Worm (Caenorhabditis elegans) whole organism, L4 larva: ENCODE data around the gene osm-8.

ENCODE experiments used
- F26F4.8 ChIP-seq: fragments of 200-800 bp; sonication (Bioruptor generic); conservative IDR thresholded peaks from 2 replicates; pipeline ENCODE4 v1.3.6; 2022; ENCODE audit warnings: missing genetic modification characterization, missing compliant biosample characterization
- F37D6.2 ChIP-seq: sonication (generic microtip); optimal IDR thresholded peaks from 2 replicates; lab custom pipeline; 2016; ENCODE audit warnings: mild to moderate bottlenecking, missing genetic modification characterization, missing compliant biosample characterization
- Y48G9A.11 ChIP-seq: fragments of 200-800 bp; sonication (Bioruptor generic); IDR thresholded peaks from 2 replicates; pipeline ENCODE4 v1.3.6; 2022; ENCODE audit warnings: missing genetic modification reagents, missing genetic modification characterization, missing compliant biosample characterization
- aha-1 ChIP-seq: fragments of 150-350 bp; peaks from one replicate; lab custom pipeline; 2014; ENCODE audit warnings: missing biosample characterization, missing genetic modification characterization
- ceh-20 ChIP-seq: fragments of 200-800 bp; sonication (Bioruptor generic); IDR thresholded peaks from 2 replicates; pipeline ENCODE4 v1.3.6; 2022; ENCODE audit warnings: missing genetic modification reagents, missing genetic modification characterization, missing compliant biosample characterization
- ceh-82 ChIP-seq: sonication (generic microtip); optimal IDR thresholded peaks from 2 replicates; lab custom pipeline; 2017; ENCODE audit warnings: missing biosample characterization, missing genetic modification characterization
- cey-2 ChIP-seq: sonication (generic microtip); optimal IDR thresholded peaks from 3 replicates; lab custom pipeline; 2017; ENCODE audit warnings: missing genetic modification characterization, mild to moderate bottlenecking, missing compliant biosample characterization, antibody characterized with exemption, borderline replicate concordance; ENCODE audit not compliant: insufficient read depth
- ctbp-1 ChIP-seq: fragments of 200-800 bp; sonication (Bioruptor generic); IDR thresholded peaks from 2 replicates; pipeline ENCODE4 v1.3.6; 2022; ENCODE audit warnings: missing genetic modification reagents, missing genetic modification characterization, missing compliant biosample characterization
- daf-19 ChIP-seq: fragments of 200-800 bp; sonication (Bioruptor generic); conservative IDR thresholded peaks from 2 replicates; pipeline ENCODE4 v1.3.6; 2022; ENCODE audit warnings: missing genetic modification characterization, missing compliant biosample characterization
- daf-8 ChIP-seq: fragments of 200-800 bp; sonication (Bioruptor generic); IDR thresholded peaks from 2 replicates; pipeline ENCODE4 v1.3.6; 2022; ENCODE audit warnings: missing genetic modification characterization, missing compliant biosample characterization
- dmd-6 ChIP-seq: fragments of 200-800 bp; sonication (Bioruptor generic); IDR thresholded peaks from 2 replicates; pipeline ENCODE4 v1.3.6; 2022; ENCODE audit warnings: missing genetic modification reagents, missing genetic modification characterization, missing compliant biosample characterization
- dmd-8 ChIP-seq: fragments of 200-800 bp; sonication (Bioruptor generic); IDR thresholded peaks from 2 replicates; pipeline ENCODE4 v1.3.6; 2022; ENCODE audit warnings: missing genetic modification characterization, missing compliant biosample characterization
- dpl-1 ChIP-seq: fragments of 150-350 bp; optimal IDR thresholded peaks from 2 replicates; lab custom pipeline; 2014; ENCODE audit warnings: missing biosample characterization, missing genetic modification reagents, missing genetic modification characterization
- duxl-1 ChIP-seq: sonication (generic microtip); optimal IDR thresholded peaks from 2 replicates; lab custom pipeline; 2016; ENCODE audit warnings: mild to moderate bottlenecking, missing genetic modification characterization, moderate library complexity, missing compliant biosample characterization; ENCODE audit not compliant: poor library complexity
- egl-43 ChIP-seq: fragments of 200-800 bp; sonication (Bioruptor generic); IDR thresholded peaks from 2 replicates; pipeline ENCODE4 v1.3.6; 2022; ENCODE audit warnings: missing genetic modification reagents, missing genetic modification characterization, missing compliant biosample characterization
- fkh-10 ChIP-seq: fragments of 150-350 bp; optimal IDR thresholded peaks from 2 replicates; lab custom pipeline; 2014; ENCODE audit warnings: missing biosample characterization, missing genetic modification reagents, missing genetic modification characterization
- hlh-11 ChIP-seq: fragments of 200-800 bp; sonication (Bioruptor generic); optimal IDR thresholded peaks from 2 replicates; lab custom pipeline; 2018; ENCODE audit warnings: mild to moderate bottlenecking, missing genetic modification characterization, missing compliant biosample characterization
- hmg-1.1 ChIP-seq: fragments of 200-800 bp; sonication (Bioruptor generic); IDR thresholded peaks from 2 replicates; pipeline ENCODE4 v1.3.6; 2022; ENCODE audit warnings: missing genetic modification reagents, missing genetic modification characterization, missing compliant biosample characterization
- lin-1 ChIP-seq: fragments of 200-800 bp; sonication (Bioruptor generic); IDR thresholded peaks from 2 replicates; pipeline ENCODE4 v1.3.6; 2022; ENCODE audit warnings: missing genetic modification reagents, missing genetic modification characterization, missing compliant biosample characterization
- lin-15B ChIP-seq: fragments of 150-350 bp; sonication (generic microtip); optimal IDR thresholded peaks from 3 replicates; lab custom pipeline; 2014; ENCODE audit warnings: missing biosample characterization, missing genetic modification characterization
- lir-3 ChIP-seq: sonication (generic microtip); optimal IDR thresholded peaks from 2 replicates; lab custom pipeline; 2016; ENCODE audit warnings: mild to moderate bottlenecking, missing genetic modification characterization, missing compliant biosample characterization
- lsy-2 ChIP-seq, 2 experiments: fragments of 150-350 bp in 1 of 2; sonication (generic microtip) in 1 of 2; optimal IDR thresholded peaks; 2 replicates each; lab custom pipeline; 2014 to 2017; ENCODE audit warnings: missing biosample characterization in 2 of 2, missing genetic modification characterization in 2 of 2
- madf-5 ChIP-seq, 2 experiments: fragments of 200-800 bp; sonication (Bioruptor generic); IDR thresholded peaks; 2 replicates each; pipeline ENCODE4 v1.3.6; 2022; ENCODE audit warnings: missing compliant biosample characterization in 2 of 2, missing genetic modification characterization in 2 of 2
- mdl-1 ChIP-seq, 2 experiments: fragments of 150-350 bp in 1 of 2; sonication (generic microtip) in 1 of 2; optimal IDR thresholded peaks; 2 replicates each; lab custom pipeline; 2014 to 2017; ENCODE audit warnings: missing biosample characterization in 2 of 2, missing genetic modification characterization in 2 of 2
- mdt-29 ChIP-seq: fragments of 200-800 bp; sonication (Bioruptor generic); IDR thresholded peaks from 2 replicates; pipeline ENCODE4 v1.3.6; 2022; ENCODE audit warnings: missing genetic modification reagents, missing genetic modification characterization, missing compliant biosample characterization
- mep-1 ChIP-seq: fragments of 150-350 bp; sonication (generic microtip); optimal IDR thresholded peaks from 3 replicates; lab custom pipeline; 2014; ENCODE audit warnings: missing biosample characterization, missing genetic modification characterization
- mes-2 ChIP-seq: sonication (generic microtip); optimal IDR thresholded peaks from 2 replicates; lab custom pipeline; 2016; ENCODE audit warnings: missing genotype, mild to moderate bottlenecking, missing genetic modification characterization, missing compliant biosample characterization; ENCODE audit not compliant: poor library complexity, severe bottlenecking
- pha-4 ChIP-seq, 2 experiments: fragments of 150-350 bp in 1 of 2; fragments of 200-800 bp in 1 of 2; sonication (Bioruptor generic) in 1 of 2; IDR thresholded peaks in 1 of 2; optimal IDR thresholded peaks in 1 of 2; 2 replicates each; pipeline versions ENCODE4 v1.3.6 to Lab custom; 2014 to 2022; ENCODE audit warnings: missing genetic modification characterization in 2 of 2, missing genetic modification reagents in 2 of 2, missing biosample characterization in 1 of 2, missing compliant biosample characterization in 1 of 2
- php-3 ChIP-seq: fragments of 200-800 bp; sonication (Bioruptor generic); IDR thresholded peaks from 2 replicates; pipeline ENCODE4 v1.3.6; 2022; ENCODE audit warnings: missing genetic modification reagents, missing genetic modification characterization, missing compliant biosample characterization
- rbr-2 ChIP-seq: sonication (generic microtip); optimal IDR thresholded peaks from 2 replicates; lab custom pipeline; 2016; ENCODE audit warnings: missing genotype, missing genetic modification characterization, missing compliant biosample characterization
- saeg-2 ChIP-seq: fragments of 200-800 bp; sonication (Bioruptor generic); IDR thresholded peaks from 2 replicates; pipeline ENCODE4 v1.3.6; 2022; ENCODE audit warnings: missing genetic modification reagents, missing genetic modification characterization, missing compliant biosample characterization
- set-16 ChIP-seq: fragments of 200-800 bp; sonication (Bioruptor generic); IDR thresholded peaks from 2 replicates; pipeline ENCODE4 v1.3.6; 2022; ENCODE audit warnings: missing genetic modification reagents, missing genetic modification characterization, missing compliant biosample characterization
- snpc-4 ChIP-seq: fragments of 150-350 bp; optimal IDR thresholded peaks from 2 replicates; lab custom pipeline; 2014; ENCODE audit warnings: missing biosample characterization, missing genetic modification characterization
- spr-3 ChIP-seq: fragments of 200-800 bp; sonication (Bioruptor generic); optimal IDR thresholded peaks from 2 replicates; lab custom pipeline; 2018; ENCODE audit warnings: mild to moderate bottlenecking, missing genetic modification characterization, missing compliant biosample characterization
- tra-1 ChIP-seq: fragments of 200-800 bp; sonication (Bioruptor generic); IDR thresholded peaks from 2 replicates; pipeline ENCODE4 v1.3.6; 2022; ENCODE audit warnings: missing genetic modification reagents, missing genetic modification characterization, missing compliant biosample characterization
- unc-62 ChIP-seq, 3 experiments: fragments of 150-350 bp in 1 of 3; sonication (generic microtip); optimal IDR thresholded peaks in 2 of 3; peaks in 1 of 3; 1 replicate in 1 of 3; 2 replicates in 2 of 3; lab custom pipeline; 2014 to 2017; ENCODE audit warnings: missing biosample characterization in 3 of 3, missing genetic modification characterization in 3 of 3, missing genetic modification reagents in 3 of 3, missing genotype in 1 of 3
- vab-7 ChIP-seq: fragments of 200-800 bp; sonication (Bioruptor generic); IDR thresholded peaks from 2 replicates; pipeline ENCODE4 v1.3.6; 2022; ENCODE audit warnings: missing genetic modification reagents, missing genetic modification characterization, missing compliant biosample characterization
- zag-1 ChIP-seq: fragments of 150-350 bp; optimal IDR thresholded peaks from 2 replicates; lab custom pipeline; 2014; ENCODE audit warnings: missing biosample characterization, missing genetic modification characterization
- zfp-2 ChIP-seq: sonication (generic microtip); optimal IDR thresholded peaks from 2 replicates; lab custom pipeline; 2016; ENCODE audit warnings: mild to moderate bottlenecking, missing genetic modification characterization, missing compliant biosample characterization
- zip-11 ChIP-seq: fragments of 200-800 bp; sonication (Bioruptor generic); IDR thresholded peaks from 2 replicates; pipeline ENCODE4 v1.3.6; 2022; ENCODE audit warnings: missing genetic modification characterization, missing compliant biosample characterization

Gene osm-8

DNA sequence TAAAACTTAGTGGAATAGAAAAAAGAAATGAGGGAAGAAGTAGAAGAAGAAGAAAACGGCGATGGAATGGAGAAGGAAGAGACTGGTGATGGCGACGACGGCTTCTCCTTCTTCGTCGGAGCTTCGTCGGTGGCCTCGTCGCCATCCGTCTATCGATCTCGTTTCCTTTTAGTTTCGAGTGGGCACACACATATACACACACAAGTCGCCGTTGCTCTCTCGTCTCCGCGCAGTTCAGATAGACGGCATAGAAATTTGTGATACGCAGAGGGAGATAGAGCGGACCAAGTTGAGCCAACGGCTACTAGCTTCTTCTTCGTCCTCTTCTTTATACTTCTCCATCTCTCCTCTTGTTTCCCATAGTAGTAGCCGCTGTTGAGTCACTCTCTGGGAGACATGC is 12.0 kb downstream of the osm-8 start:
- TF ChIP-seq dmd-6 (GFP tag; lab: Robert Waterston, UW) (0 out of 2 replicates have a peak, but pooled peaks have one; percentile 12), hlh-11 (tag; lab: Kevin White, UChicago) (no peak), egl-43 (GFP tag; lab: Robert Waterston, UW) (0 out of 2 replicates have a peak, but pooled peaks have one; percentile 43), mes-2 (tag; lab: Kevin White, UChicago) (peak; percentile 3), tra-1 (GFP tag; lab: Robert Waterston, UW) (no peak), ceh-20 (GFP tag; lab: Robert Waterston, UW) (0 out of 2 replicates have a peak, but pooled peaks have one; percentile 37), ctbp-1 (GFP tag; lab: Robert Waterston, UW) (peak; percentile 72; the same call in 1 of the 2 replicates), fkh-10 (GFP tag; lab: Kevin White, UChicago) (peak; percentile 87), pha-4 (GFP tag; IDR thresholded peaks at IDR 0.05; lab: Robert Waterston, UW) (no peak), pha-4 (tag; optimal IDR thresholded peaks at IDR 0.05; lab: Kevin White, UChicago) (no peak), dpl-1 (GFP tag; lab: Kevin White, UChicago) (no peak), vab-7 (GFP tag; lab: Robert Waterston, UW) (no peak), unc-62 (GFP tag; optimal IDR thresholded peaks at IDR 0.05 in 1 of 2; lab: Kevin White, UChicago) (peak in 1 of 2 experiments; percentile 94), unc-62 (tag; optimal IDR thresholded peaks at IDR 0.05; lab: Kevin White, UChicago) (no peak), mep-1 (tag; lab: Kevin White, UChicago) (peak; percentile 25), dmd-8 (GFP tag; lab: Robert Waterston, UW) (no peak), F37D6.2 (tag; lab: Kevin White, UChicago) (peak; percentile 80), lsy-2 (tag; optimal IDR thresholded peaks at IDR 0.05; lab: Kevin White, UChicago) (peak in 1 of 2 experiments; percentile 27), aha-1 (peak; percentile 94), set-16 (GFP tag; lab: Robert Waterston, UW) (peak; percentile 54; the same call in 1 of the 2 replicates), saeg-2 (GFP tag; lab: Robert Waterston, UW) (no peak), hmg-1.1 (peak; percentile 62), rbr-2 (tag; lab: Kevin White, UChicago) (peak; percentile 49)

- TF ChIP-seq unc-62 (GFP tag; optimal IDR thresholded peaks at IDR 0.05 in 1 of 2; lab: Kevin White, UChicago) (peak in 1 of 2 experiments; percentile 94), unc-62 (tag; optimal IDR thresholded peaks at IDR 0.05; lab: Kevin White, UChicago) (no peak), Y48G9A.11 (GFP tag; lab: Robert Waterston, UW) (no peak), saeg-2 (GFP tag; lab: Robert Waterston, UW) (no peak), lin-1 (GFP tag; lab: Robert Waterston, UW) (no peak), duxl-1 (tag; lab: Kevin White, UChicago) (no peak), cey-2 (tag; lab: Kevin White, UChicago) (no peak)
Observed at ce11 chrII:7588295-7588694, 16.9 kb downstream of the osm-8 start.

- TF ChIP-seq spr-3 (no peak), lin-1 (GFP tag; lab: Robert Waterston, UW) (no peak)
Observed at ce11 chrII:7583555-7583954, 21.7 kb downstream of the osm-8 start, which contains the start of gene mks-3. Gene mks-3, minus strand, starts transcription at chrII:7583655.

ce11 chrII:7577412-7577811 is 27.8 kb downstream of the osm-8 start, which contains the start of gene F35D2.6:
Gene F35D2.6, plus strand, starts transcription at chrII:7577712.
- TF ChIP-seq ceh-82 (no peak), madf-5 (GFP tag; IDR thresholded peaks at IDR 0.05; lab: Robert Waterston, UW) (no peak), F26F4.8 (GFP tag; lab: Robert Waterston, UW) (no peak), daf-19 (no peak), zfp-2 (no peak), mdl-1 (tag; optimal IDR thresholded peaks at IDR 0.05; lab: Kevin White, UChicago) (no peak), zip-11 (GFP tag; lab: Robert Waterston, UW) (no peak), snpc-4 (tag; lab: Kevin White, UChicago) (no peak), lin-15B (tag; lab: Kevin White, UChicago) (no peak), lir-3 (tag; lab: Kevin White, UChicago) (no peak), daf-8 (no peak), mdt-29 (no peak), dmd-6 (GFP tag; lab: Robert Waterston, UW) (no peak), php-3 (no peak), rbr-2 (tag; lab: Kevin White, UChicago) (no peak), fkh-10 (GFP tag; lab: Kevin White, UChicago) (no peak), zag-1 (tag; lab: Kevin White, UChicago) (no peak)
